Worm (Caenorhabditis elegans): ENCODE measurements around the gene grd-5.
A peak's percentile ranks its signal among the peaks of the same experiment; 100 is the strongest.

The grd-5 gene

DNA sequence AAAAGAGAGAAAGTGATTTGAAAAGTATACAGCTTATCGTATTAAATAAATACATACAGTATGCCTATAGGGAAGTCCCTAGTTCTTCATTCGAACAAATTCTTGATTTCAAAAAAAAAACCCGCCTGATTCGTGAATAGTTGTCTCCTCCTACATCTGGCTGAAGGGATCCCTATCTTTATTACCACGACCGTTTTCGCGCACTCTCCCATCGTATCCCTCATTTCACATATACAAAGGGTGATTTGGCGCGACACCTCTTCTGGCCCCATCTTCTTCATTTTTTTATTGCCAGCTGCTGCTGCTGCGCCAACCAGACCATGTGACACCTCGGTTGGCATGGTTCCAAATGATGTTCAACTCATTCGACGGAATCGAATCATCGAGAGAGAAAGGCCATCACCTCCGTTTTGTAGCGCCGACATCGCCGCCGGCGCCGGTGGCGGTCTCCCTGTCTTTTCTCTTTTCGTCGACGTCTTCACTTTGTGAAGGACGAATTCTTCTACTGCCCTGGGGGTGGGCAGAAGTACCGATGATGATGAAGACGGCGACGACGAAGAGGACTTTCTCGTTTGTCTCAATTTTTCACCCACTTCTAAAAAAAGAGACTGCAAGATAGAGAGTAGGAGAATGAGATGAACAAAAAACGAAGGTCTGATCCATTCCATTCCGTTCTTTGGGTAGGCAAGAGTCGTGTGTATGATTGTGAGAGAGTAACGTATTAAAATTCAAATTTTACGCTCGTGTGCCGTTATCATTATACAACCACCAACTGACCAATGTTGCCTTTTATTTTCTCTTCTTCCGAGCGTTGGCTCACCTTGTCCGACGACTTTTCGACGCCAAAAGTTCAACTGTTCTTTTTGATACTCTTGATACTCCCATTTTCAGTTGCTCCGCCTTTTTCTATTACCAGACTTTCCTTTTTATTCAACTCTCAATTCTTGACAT lies 43.5 kb downstream of the grd-5 start:
- TF ChIP-seq mes-4 (tag; optimal IDR thresholded peaks at IDR 0.05) (no peak), F57A8.1 (GFP tag; optimal IDR thresholded peaks at IDR 0.05) (no peak), lin-40 (tag; optimal IDR thresholded peaks at IDR 0.05) (peak; percentile 30), fkh-3 (tag; optimal IDR thresholded peaks at IDR 0.05) (no peak), nfyb-1 (GFP tag; IDR thresholded peaks at IDR 0.05) (0 out of 2 replicates have a peak, but pooled peaks have one; percentile 38), ztf-6 (GFP tag; IDR thresholded peaks at IDR 0.05) (no peak), somi-1 (GFP tag; optimal IDR thresholded peaks at IDR 0.05) (peak; percentile 40), hlh-26 (GFP tag; conservative IDR thresholded peaks at IDR 0.05) (no peak), ceh-100 (GFP tag; IDR thresholded peaks at IDR 0.05) (no peak), ztf-26 (tag; optimal IDR thresholded peaks at IDR 0.05) (peak; percentile 29), zfh-2 (GFP tag; conservative IDR thresholded peaks at IDR 0.05) (peak; percentile 68)

DNA sequence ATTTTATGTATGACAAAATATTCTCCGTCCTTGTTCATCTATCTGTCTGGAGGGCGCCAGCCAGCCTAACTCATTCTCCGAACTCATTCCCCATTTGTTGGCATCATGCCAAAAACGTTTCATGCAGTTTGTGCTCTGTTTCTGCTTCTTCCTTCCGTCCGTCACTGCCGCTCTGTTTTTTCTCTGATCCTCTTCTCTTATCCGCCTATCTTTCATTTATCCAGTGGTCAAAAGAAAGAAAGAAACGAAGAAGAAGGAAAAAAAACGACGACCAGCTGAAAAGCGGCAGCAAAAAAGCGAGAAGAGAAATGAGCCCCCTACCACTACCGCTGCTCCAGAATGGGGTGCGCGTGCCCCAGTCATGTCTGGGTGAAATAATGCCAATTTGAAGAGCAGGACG lies 44.2 kb downstream of the grd-5 start:
- no peak for TF ChIP-seq die-1 (tag; optimal IDR thresholded peaks at IDR 0.05)
- no peak for TF ChIP-seq F33H1.4 (GFP tag; IDR thresholded peaks at IDR 0.05)
- TF ChIP-seq cebp-1 (GFP tag; IDR thresholded peaks at IDR 0.05): no peak
- peak; percentile 17 for TF ChIP-seq cebp-1 (tag; optimal IDR thresholded peaks at IDR 0.05)
- TF ChIP-seq F52B5.7 (tag; optimal IDR thresholded peaks at IDR 0.05): no peak
- TF ChIP-seq unc-130 (GFP tag; optimal IDR thresholded peaks at IDR 0.05): no peak
- TF ChIP-seq lin-35 (GFP tag; optimal IDR thresholded peaks at IDR 0.05): no peak
- no peak for TF ChIP-seq atf-7 (tag; optimal IDR thresholded peaks at IDR 0.05)
- TF ChIP-seq zfh-2 (GFP tag; conservative IDR thresholded peaks at IDR 0.05): peak; percentile 85
- no peak for TF ChIP-seq K11D2.4 (GFP tag; IDR thresholded peaks at IDR 0.05)
- no peak for TF ChIP-seq egl-44 (GFP tag; IDR thresholded peaks at IDR 0.05)
- no peak for TF ChIP-seq chd-7 (tag; optimal IDR thresholded peaks at IDR 0.05)
- no peak for TF ChIP-seq ceh-91 (GFP tag; IDR thresholded peaks at IDR 0.05)
- TF ChIP-seq mel-28 (tag; optimal IDR thresholded peaks at IDR 0.05; ENCODE audit: borderline replicate concordance): no peak
- TF ChIP-seq K12H6.12 (tag; optimal IDR thresholded peaks at IDR 0.05): peak; percentile 9
- TF ChIP-seq attf-5 (GFP tag; optimal IDR thresholded peaks at IDR 0.05): no peak
- TF ChIP-seq lsy-27 (tag; optimal IDR thresholded peaks at IDR 0.05; ENCODE audit: borderline replicate concordance, insufficient read depth): no peak
- no peak for TF ChIP-seq lin-26 (GFP tag; IDR thresholded peaks at IDR 0.05)
- TF ChIP-seq mcd-1 (GFP tag; IDR thresholded peaks at IDR 0.05): 0 out of 2 replicates have a peak, but pooled peaks have one; percentile 12
- no peak for TF ChIP-seq lir-1 (GFP tag; conservative IDR thresholded peaks at IDR 0.05)
- no peak for TF ChIP-seq rcor-1 (GFP tag; IDR thresholded peaks at IDR 0.05)
- TF ChIP-seq ceh-58 (GFP tag; IDR thresholded peaks at IDR 0.05): no peak
- TF ChIP-seq gei-17 (GFP tag; optimal IDR thresholded peaks at IDR 0.05): no peak
- TF ChIP-seq nhr-27 (tag; optimal IDR thresholded peaks at IDR 0.05): no peak
- no peak for TF ChIP-seq F10E7.11 (tag; optimal IDR thresholded peaks at IDR 0.05)
- no peak for TF ChIP-seq tbx-9 (tag; optimal IDR thresholded peaks at IDR 0.05; ENCODE audit: borderline replicate concordance)

DNA sequence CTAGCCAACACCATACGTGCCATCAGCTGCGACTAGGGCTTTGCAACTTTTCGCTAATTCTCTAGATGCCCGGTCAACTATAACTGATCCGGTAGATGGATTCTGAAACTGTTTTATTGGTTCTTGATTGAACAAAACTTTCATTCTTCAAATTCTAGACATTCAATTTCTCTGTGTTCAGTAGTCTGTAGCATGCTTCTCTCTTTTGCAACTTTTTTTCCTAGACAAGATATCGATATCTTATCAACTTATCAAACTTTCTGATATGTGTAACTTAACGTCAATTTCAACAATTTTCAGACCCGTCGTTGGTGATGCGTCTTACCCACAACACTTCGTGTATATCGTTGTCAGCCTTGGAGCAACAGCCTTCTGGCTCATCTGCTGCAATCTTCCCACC lies 46.9 kb downstream of the grd-5 start, which contains the start of gene ZC190.4:
Gene ZC190.4, plus strand, starts transcription at position 301 of the 400 bp plus-strand sequence.
- TF ChIP-seq attf-3 (GFP tag; conservative IDR thresholded peaks at IDR 0.05): no peak
- TF ChIP-seq let-607 (tag; optimal IDR thresholded peaks at IDR 0.05): no peak
- no peak for TF ChIP-seq lsl-1 (GFP tag; optimal IDR thresholded peaks at IDR 0.05)
- no peak for TF ChIP-seq egl-18 (GFP tag; IDR thresholded peaks at IDR 0.05)
- TF ChIP-seq tbp1 (GFP tag; optimal IDR thresholded peaks at IDR 0.05): no peak
- no peak for TF ChIP-seq ceh-79 (tag; optimal IDR thresholded peaks at IDR 0.05)
- no peak for TF ChIP-seq him-1 (tag; optimal IDR thresholded peaks at IDR 0.05)
- TF ChIP-seq rpc-1 (optimal IDR thresholded peaks at IDR 0.05): no peak
- no peak for TF ChIP-seq rpc-1 (tag; optimal IDR thresholded peaks at IDR 0.05)
- TF ChIP-seq ets-4 (GFP tag; optimal IDR thresholded peaks at IDR 0.05): no peak
- no peak for TF ChIP-seq Y53G8AR.9 (GFP tag; conservative IDR thresholded peaks at IDR 0.05)
- TF ChIP-seq tbx-9 (tag; optimal IDR thresholded peaks at IDR 0.05; ENCODE audit: borderline replicate concordance): no peak
- no peak for TF ChIP-seq ceh-91 (GFP tag; IDR thresholded peaks at IDR 0.05)
